Fruit fly (Drosophila melanogaster) whole organism, prepupa: Measurements from ENCODE around the gene CG15570.

Experiments
- Blimp-1 ChIP-seq: fragments of 200-800 bp; sonication (Bioruptor generic); optimal IDR thresholded peaks from 3 replicates; lab custom pipeline; 2017; ENCODE audit warnings: missing biosample characterization, missing genetic modification characterization, mild to moderate bottlenecking, moderate library complexity, missing genetic modification reagents
- CG10631 ChIP-seq: fragments of 200-800 bp; sonication (Bioruptor generic); optimal IDR thresholded peaks from 2 replicates; lab custom pipeline; 2016; ENCODE audit warnings: missing biosample characterization, missing genetic modification characterization
- CG10669 ChIP-seq: fragments of 200-800 bp; sonication (Bioruptor generic); optimal IDR thresholded peaks from 3 replicates; lab custom pipeline; 2018; ENCODE audit warnings: missing biosample characterization, mild to moderate bottlenecking, missing genetic modification characterization, moderate library complexity
- CG11294 ChIP-seq: fragments of 200-800 bp; sonication (Bioruptor generic); IDR thresholded peaks from 2 replicates; pipeline ENCODE4 v1.3.6; 2022; ENCODE audit warnings: missing biosample characterization, missing genetic modification characterization
- CG11762 ChIP-seq: fragments of 200-800 bp; sonication (Bioruptor generic); optimal IDR thresholded peaks from 3 replicates; lab custom pipeline; 2016; ENCODE audit warnings: missing biosample characterization, missing genetic modification characterization; ENCODE audit not compliant: insufficient read depth
- CG11902 ChIP-seq: fragments of 200-800 bp; sonication (Bioruptor generic); optimal IDR thresholded peaks from 3 replicates; lab custom pipeline; 2016; ENCODE audit warnings: missing biosample characterization, missing genetic modification characterization
- CG15336 ChIP-seq: fragments of 200-800 bp; sonication (Bioruptor generic); IDR thresholded peaks from 2 replicates; pipeline ENCODE4 v1.3.6; 2022; ENCODE audit warnings: missing biosample characterization, missing genetic modification characterization
- CG16779 ChIP-seq: fragments of 200-800 bp; sonication (Bioruptor generic); optimal IDR thresholded peaks from 3 replicates; lab custom pipeline; 2017; ENCODE audit warnings: missing biosample characterization, mild to moderate bottlenecking, missing genetic modification characterization
- CG3032 ChIP-seq: fragments of 200-800 bp; optimal IDR thresholded peaks from 2 replicates; lab custom pipeline; 2019; ENCODE audit warnings: missing biosample characterization, mild to moderate bottlenecking, missing genetic modification characterization, moderate library complexity
- CG31627 ChIP-seq: fragments of 200-800 bp; sonication (Bioruptor generic); optimal IDR thresholded peaks from 3 replicates; lab custom pipeline; 2016; ENCODE audit warnings: missing biosample characterization, missing genetic modification characterization
- CG32006 ChIP-seq: fragments of 200-800 bp; sonication (Bioruptor generic); optimal IDR thresholded peaks from 3 replicates; lab custom pipeline; 2017; ENCODE audit warnings: missing biosample characterization, mild to moderate bottlenecking, missing genetic modification characterization
- CG34406 ChIP-seq: fragments of 200-800 bp; sonication (Bioruptor generic); optimal IDR thresholded peaks from 3 replicates; lab custom pipeline; 2016; ENCODE audit warnings: missing biosample characterization, missing genetic modification characterization
- CG3919 ChIP-seq: fragments of 200-800 bp; sonication (Bioruptor generic); optimal IDR thresholded peaks from 3 replicates; lab custom pipeline; 2016; ENCODE audit warnings: missing biosample characterization, missing genetic modification characterization
- CG4318 ChIP-seq: fragments of 200-800 bp; sonication (Bioruptor generic); optimal IDR thresholded peaks from 3 replicates; lab custom pipeline; 2017; ENCODE audit warnings: missing biosample characterization, mild to moderate bottlenecking, missing genetic modification characterization
- CG6163 ChIP-seq: fragments of 200-800 bp; sonication (Bioruptor generic); IDR thresholded peaks from 3 replicates; pipeline ENCODE4 v1.3.6; 2022; ENCODE audit warnings: missing biosample characterization, missing genetic modification characterization
- CG6276 ChIP-seq: fragments of 200-800 bp; sonication (Bioruptor generic); optimal IDR thresholded peaks from 2 replicates; lab custom pipeline; 2017; ENCODE audit warnings: missing biosample characterization, mild to moderate bottlenecking, missing genetic modification characterization
- CG6792 ChIP-seq: fragments of 200-800 bp; sonication (Bioruptor generic); optimal IDR thresholded peaks from 3 replicates; lab custom pipeline; 2016; ENCODE audit warnings: missing biosample characterization, missing genetic modification characterization
- CG6808 ChIP-seq: fragments of 200-800 bp; sonication (Bioruptor generic); optimal IDR thresholded peaks from 3 replicates; lab custom pipeline; 2017; ENCODE audit warnings: missing biosample characterization, missing genetic modification characterization, mild to moderate bottlenecking, moderate library complexity, missing genetic modification reagents
- CG7368 ChIP-seq: fragments of 200-800 bp; sonication (Bioruptor generic); optimal IDR thresholded peaks from 3 replicates; lab custom pipeline; 2016; ENCODE audit warnings: missing biosample characterization, missing genetic modification characterization
- CG8119 ChIP-seq: fragments of 200-800 bp; sonication (Bioruptor generic); IDR thresholded peaks from 3 replicates; pipeline ENCODE4 v1.3.6; 2022; ENCODE audit warnings: missing biosample characterization, missing genetic modification characterization
- CG9139 ChIP-seq: fragments of 200-800 bp; sonication (Bioruptor generic); optimal IDR thresholded peaks from 3 replicates; lab custom pipeline; 2017; ENCODE audit warnings: missing biosample characterization, mild to moderate bottlenecking, missing genetic modification characterization
- Eip78C ChIP-seq: fragments of 200-800 bp; sonication (Bioruptor generic); peaks from one replicate; lab custom pipeline; 2016; ENCODE audit warnings: missing biosample characterization, missing genetic modification characterization
- Eip93F ChIP-seq: fragments of 200-800 bp; sonication (Bioruptor generic); optimal IDR thresholded peaks from 2 replicates; lab custom pipeline; 2016; ENCODE audit warnings: missing biosample characterization, mild to moderate bottlenecking, missing genetic modification characterization
- Ets21C ChIP-seq: fragments of 200-800 bp; sonication (Bioruptor generic); optimal IDR thresholded peaks from 3 replicates; lab custom pipeline; 2016; ENCODE audit warnings: missing biosample characterization, missing genetic modification characterization
- Ets96B ChIP-seq: fragments of 200-800 bp; optimal IDR thresholded peaks from 2 replicates; lab custom pipeline; 2019; ENCODE audit warnings: missing biosample characterization, mild to moderate bottlenecking, missing genetic modification characterization, moderate library complexity
- Hr38 ChIP-seq: sonication (Bioruptor generic); optimal IDR thresholded peaks from 2 replicates; lab custom pipeline; 2016; ENCODE audit warnings: missing biosample characterization, missing genetic modification characterization
- Hr39 ChIP-seq: fragments of 200-800 bp; sonication (Bioruptor generic); optimal IDR thresholded peaks from 2 replicates; lab custom pipeline; 2016; ENCODE audit warnings: missing biosample characterization, missing genetic modification characterization
- Hr4 ChIP-seq: fragments of 200-800 bp; sonication (Bioruptor generic); optimal IDR thresholded peaks from 3 replicates; lab custom pipeline; 2016; ENCODE audit warnings: missing biosample characterization, missing genetic modification characterization
- Lpt ChIP-seq: fragments of 200-800 bp; sonication (Bioruptor generic); optimal IDR thresholded peaks from 3 replicates; lab custom pipeline; 2016; ENCODE audit warnings: missing biosample characterization, missing genetic modification characterization
- Met ChIP-seq: fragments of 200-800 bp; sonication (Bioruptor generic); optimal IDR thresholded peaks from 3 replicates; lab custom pipeline; 2016; ENCODE audit warnings: missing biosample characterization, missing genetic modification characterization
- OdsH ChIP-seq: fragments of 200-800 bp; sonication (Bioruptor generic); optimal IDR thresholded peaks from 3 replicates; lab custom pipeline; 2016; ENCODE audit warnings: missing biosample characterization, missing genetic modification characterization
- Smox ChIP-seq: fragments of 200-800 bp; sonication (Bioruptor generic); optimal IDR thresholded peaks from 3 replicates; lab custom pipeline; 2016; ENCODE audit warnings: missing biosample characterization, missing genetic modification characterization
- Sox102F ChIP-seq: fragments of 200-800 bp; sonication (Bioruptor generic); optimal IDR thresholded peaks from 2 replicates; lab custom pipeline; 2016; ENCODE audit warnings: missing biosample characterization, mild to moderate bottlenecking, missing genetic modification characterization
- Sox14 ChIP-seq: fragments of 200-800 bp; sonication (Bioruptor generic); optimal IDR thresholded peaks from 3 replicates; lab custom pipeline; 2016; ENCODE audit warnings: missing biosample characterization, missing genetic modification characterization
- Sox15 ChIP-seq: fragments of 200-800 bp; sonication (Bioruptor generic); optimal IDR thresholded peaks from 3 replicates; lab custom pipeline; 2016; ENCODE audit warnings: missing biosample characterization, missing genetic modification characterization
- acj6 ChIP-seq: fragments of 200-800 bp; sonication (Bioruptor generic); optimal IDR thresholded peaks from 3 replicates; lab custom pipeline; 2016; ENCODE audit warnings: missing biosample characterization, missing genetic modification characterization
- cyc ChIP-seq: fragments of 200-800 bp; sonication (Bioruptor generic); optimal IDR thresholded peaks from 3 replicates; lab custom pipeline; 2016; ENCODE audit warnings: missing biosample characterization, missing genetic modification characterization
- dac ChIP-seq: fragments of 200-800 bp; sonication (Bioruptor generic); optimal IDR thresholded peaks from 2 replicates; lab custom pipeline; 2017; ENCODE audit warnings: missing biosample characterization, mild to moderate bottlenecking, missing genetic modification characterization
- dsx ChIP-seq: fragments of 200-800 bp; optimal IDR thresholded peaks from 3 replicates; lab custom pipeline; 2019; ENCODE audit warnings: missing biosample characterization, mild to moderate bottlenecking, missing genetic modification characterization, moderate library complexity; ENCODE audit not compliant: poor library complexity, severe bottlenecking
- eg ChIP-seq: fragments of 200-800 bp; sonication (Bioruptor generic); IDR thresholded peaks from 3 replicates; pipeline ENCODE4 v1.3.6; 2022; ENCODE audit warnings: missing biosample characterization, missing genetic modification characterization
- esn ChIP-seq: fragments of 200-800 bp; sonication (Bioruptor generic); optimal IDR thresholded peaks from 2 replicates; lab custom pipeline; 2016; ENCODE audit warnings: missing biosample characterization, mild to moderate bottlenecking, missing genetic modification characterization, moderate library complexity
- fd59A ChIP-seq: fragments of 200-800 bp; sonication (Bioruptor generic); optimal IDR thresholded peaks from 2 replicates; lab custom pipeline; 2017; ENCODE audit warnings: missing biosample characterization, mild to moderate bottlenecking, missing genetic modification characterization, missing genetic modification reagents
- fkh ChIP-seq: fragments of 200-800 bp; sonication (Bioruptor generic); optimal IDR thresholded peaks from 3 replicates; lab custom pipeline; 2017; ENCODE audit warnings: missing biosample characterization, mild to moderate bottlenecking, missing genetic modification characterization, moderate library complexity
- lz ChIP-seq: fragments of 200-800 bp; sonication (Bioruptor generic); optimal IDR thresholded peaks from 3 replicates; lab custom pipeline; 2016; ENCODE audit warnings: missing biosample characterization, missing genetic modification characterization
- net ChIP-seq: fragments of 200-800 bp; sonication (Bioruptor generic); optimal IDR thresholded peaks from 3 replicates; lab custom pipeline; 2016; ENCODE audit warnings: missing biosample characterization, missing genetic modification characterization
- salr ChIP-seq, 2 experiments: fragments of 200-800 bp; sonication (Bioruptor generic); optimal IDR thresholded peaks; 3 replicates each; lab custom pipeline; 2016 to 2018; ENCODE audit warnings: missing biosample characterization in 2 of 2, missing genetic modification characterization in 2 of 2, mild to moderate bottlenecking in 1 of 2
- spab ChIP-seq: fragments of 200-800 bp; sonication (Bioruptor generic); optimal IDR thresholded peaks from 2 replicates; lab custom pipeline; 2017; ENCODE audit warnings: missing biosample characterization, mild to moderate bottlenecking, missing genetic modification characterization, missing genetic modification reagents
- ss ChIP-seq, 2 experiments: fragments of 200-800 bp; sonication (Bioruptor generic); optimal IDR thresholded peaks; 2 replicates in 1 of 2; 3 replicates in 1 of 2; lab custom pipeline; 2017 to 2018; ENCODE audit warnings: mild to moderate bottlenecking in 2 of 2, missing biosample characterization in 2 of 2, missing genetic modification characterization in 2 of 2, moderate library complexity in 1 of 2
- topi ChIP-seq: fragments of 200-800 bp; sonication (Bioruptor generic); optimal IDR thresholded peaks from 3 replicates; lab custom pipeline; 2016; ENCODE audit warnings: missing biosample characterization, missing genetic modification characterization

The CG15570 gene

DNA sequence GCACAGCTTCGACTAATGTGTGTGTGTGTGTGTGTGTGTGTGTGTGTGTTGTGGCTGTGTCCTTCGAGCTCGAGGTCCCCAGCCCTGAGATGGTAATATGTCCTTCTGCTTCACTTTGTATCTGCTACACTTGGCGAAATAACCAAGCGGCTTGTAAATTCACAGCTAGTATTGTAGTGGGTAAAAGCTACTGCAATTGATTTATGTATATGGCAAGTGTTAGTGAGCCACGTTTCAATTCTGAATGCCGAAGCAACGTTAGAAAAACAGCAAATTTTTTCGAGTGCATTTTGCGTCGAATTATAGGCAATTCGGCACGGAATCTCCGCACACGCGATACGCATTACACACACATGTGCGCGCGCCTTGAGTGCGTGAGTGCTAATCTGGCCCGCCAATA lies 44.7 kb downstream of the CG15570 start (continued):
- TF ChIP-seq Ets21C (GFP tag; lab: Kevin White, UChicago): no peak
- peak; percentile 14 for TF ChIP-seq Sox15 (GFP tag; lab: Kevin White, UChicago)
- peak; percentile 36 for TF ChIP-seq esn
- TF ChIP-seq CG10669: peak; percentile 43
- peak; percentile 45 for TF ChIP-seq lz
- peak; percentile 60 for TF ChIP-seq CG6163 (GFP tag; lab: Robert Waterston, UW)
- TF ChIP-seq dsx (GFP tag; lab: Kevin White, UChicago): peak; percentile 55
- TF ChIP-seq, all 60 proteins: peak for 39

DNA sequence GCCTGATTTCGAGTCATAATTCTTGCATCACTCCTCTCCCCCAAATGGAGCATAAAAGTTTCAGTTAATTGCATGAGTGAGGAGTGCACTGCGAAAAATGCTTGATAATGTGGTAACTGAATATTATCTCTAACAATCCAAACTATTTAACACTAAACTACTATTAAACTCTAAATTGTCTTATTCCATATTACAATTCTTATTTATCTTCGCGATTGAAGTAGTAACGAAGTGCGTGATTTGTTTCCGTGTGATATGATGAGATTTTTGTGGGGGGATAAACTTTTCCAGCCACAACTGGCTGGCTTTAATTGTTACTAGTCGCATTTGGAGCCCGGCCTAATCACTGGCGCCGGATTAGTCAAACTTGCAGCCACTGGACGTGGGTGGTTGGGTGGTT lies 46.3 kb downstream of the CG15570 start:
- TF ChIP-seq CG32006 (GFP tag; lab: Kevin White, UChicago) (peak; percentile 71), CG3919 (GFP tag; lab: Kevin White, UChicago) (peak; percentile 30), net (GFP tag; lab: Kevin White, UChicago) (peak; percentile 15), OdsH (GFP tag; lab: Kevin White, UChicago) (peak; percentile 49), Eip78C (peak; percentile 80), topi (GFP tag; lab: Kevin White, UChicago) (no peak), CG16779 (tag; lab: Kevin White, UChicago) (no peak), Eip93F (GFP tag; lab: Kevin White, UChicago) (no peak), CG10669 (peak; percentile 22), Lpt (GFP tag; lab: Kevin White, UChicago) (peak; percentile 23), Hr38 (GFP tag; lab: Kevin White, UChicago) (no peak), ss (GFP tag; optimal IDR thresholded peaks at IDR 0.05; lab: Kevin White, UChicago) (peak; percentile 15 to 50), CG10631 (GFP tag; lab: Kevin White, UChicago) (peak; percentile 16), Smox (GFP tag; lab: Kevin White, UChicago) (no peak), CG31627 (GFP tag; lab: Kevin White, UChicago) (no peak), esn (no peak), Hr39 (no peak), CG15336 (GFP tag; lab: Robert Waterston, UW) (peak; percentile 69), CG11902 (no peak), Blimp-1 (GFP tag; lab: Kevin White, UChicago) (no peak), CG3032 (tag; lab: Kevin White, UChicago) (no peak), fkh (GFP tag; lab: Kevin White, UChicago) (no peak), CG11762 (GFP tag; lab: Kevin White, UChicago) (no peak), CG34406 (GFP tag; lab: Kevin White, UChicago) (no peak), CG7368 (GFP tag; lab: Kevin White, UChicago) (no peak), Met (GFP tag; lab: Kevin White, UChicago) (no peak), fd59A (no peak), dac (GFP tag; lab: Kevin White, UChicago) (peak; percentile 34), Sox102F (GFP tag; lab: Kevin White, UChicago) (no peak), eg (GFP tag; lab: Robert Waterston, UW) (peak; percentile 81), Ets96B (tag; lab: Kevin White, UChicago) (no peak), CG6276 (GFP tag; lab: Kevin White, UChicago) (peak; percentile 43), Sox15 (GFP tag; lab: Kevin White, UChicago) (no peak), cyc (GFP tag; lab: Kevin White, UChicago) (no peak), CG9139 (GFP tag; lab: Kevin White, UChicago) (no peak), Ets21C (GFP tag; lab: Kevin White, UChicago) (no peak), Sox14 (GFP tag; lab: Kevin White, UChicago) (peak; percentile 6), CG6792 (GFP tag; lab: Kevin White, UChicago) (no peak), salr (GFP tag; optimal IDR thresholded peaks at IDR 0.05; lab: Kevin White, UChicago) (peak in 1 of 2 experiments; percentile 10), CG6808 (no peak), CG11294 (GFP tag; lab: Robert Waterston, UW) (peak; percentile 59; the same call in 1 of the 2 replicates), CG4318 (GFP tag; lab: Kevin White, UChicago) (peak; percentile 11), acj6 (peak; percentile 29), CG8119 (peak; percentile 60; the same call in 1 of the 3 replicates), lz (no peak), Hr4 (GFP tag; lab: Kevin White, UChicago) (peak; percentile 73), spab (GFP tag; lab: Kevin White, UChicago) (no peak)
